Fruit fly (Drosophila melanogaster) whole organism, embryonic: Measurements from ENCODE around the gene CG13721.

Source experiments
- Ada2b ChIP-seq: fragments of 200-800 bp; sonication (Bioruptor generic); IDR thresholded peaks from 2 replicates; pipeline ENCODE4 v1.3.6; 2022; ENCODE audit warnings: missing biosample characterization, missing genetic modification characterization
- Aef1 ChIP-seq: fragments of 200-800 bp; sonication (Bioruptor generic); IDR thresholded peaks from 3 replicates; pipeline ENCODE4 v1.3.6; 2022; ENCODE audit warnings: missing biosample characterization, missing genetic modification characterization
- Atf6 ChIP-seq: fragments of 200-800 bp; sonication (Bioruptor generic); IDR thresholded peaks from 2 replicates; pipeline ENCODE4 v1.3.6; 2022; ENCODE audit warnings: missing biosample characterization, missing genetic modification characterization
- Awh ChIP-seq: fragments of 200-800 bp; sonication (Bioruptor generic); IDR thresholded peaks from 2 replicates; pipeline ENCODE4, ENCODE4 v1.3.6; 2022; ENCODE audit warnings: missing biosample characterization, missing genetic modification characterization
- CG12104 ChIP-seq: fragments of 200-800 bp; sonication (Bioruptor generic); optimal IDR thresholded peaks from 3 replicates; lab custom pipeline; 2016; ENCODE audit warnings: missing biosample characterization, missing genetic modification characterization
- CG13424 ChIP-seq: fragments of 200-800 bp; sonication (Bioruptor generic); optimal IDR thresholded peaks from 2 replicates; lab custom pipeline; 2019; ENCODE audit warnings: missing biosample characterization, mild to moderate bottlenecking, missing genetic modification characterization, moderate library complexity
- CG13624 ChIP-seq: fragments of 200-800 bp; sonication (Bioruptor generic); optimal IDR thresholded peaks from 2 replicates; lab custom pipeline; 2016; ENCODE audit warnings: missing biosample characterization, missing genetic modification characterization
- CG14014 ChIP-seq: fragments of 200-800 bp; sonication (Bioruptor generic); IDR thresholded peaks from 2 replicates; pipeline ENCODE4 v1.3.6; 2022; ENCODE audit warnings: missing biosample characterization, missing genetic modification characterization
- CG14050 ChIP-seq: fragments of 200-800 bp; sonication (Bioruptor generic); IDR thresholded peaks from 3 replicates; pipeline ENCODE4 v1.3.6; 2022; ENCODE audit warnings: missing biosample characterization, missing genetic modification characterization
- CG1603 ChIP-seq: fragments of 200-800 bp; sonication (Bioruptor generic); optimal IDR thresholded peaks from 2 replicates; lab custom pipeline; 2019; ENCODE audit warnings: missing biosample characterization, mild to moderate bottlenecking, missing genetic modification characterization, moderate library complexity
- CG2712 ChIP-seq: fragments of 200-800 bp; optimal IDR thresholded peaks from 3 replicates; lab custom pipeline; 2019; ENCODE audit warnings: missing biosample characterization, mild to moderate bottlenecking, missing genetic modification characterization, moderate library complexity
- CG2875 ChIP-seq: fragments of 200-800 bp; sonication (Bioruptor generic); optimal IDR thresholded peaks from 2 replicates; lab custom pipeline; 2017; ENCODE audit warnings: missing biosample characterization, mild to moderate bottlenecking, missing genetic modification characterization, missing genetic modification reagents
- CG4282 ChIP-seq: fragments of 200-800 bp; sonication (Bioruptor generic); optimal IDR thresholded peaks from 2 replicates; lab custom pipeline; 2016; ENCODE audit warnings: missing biosample characterization, missing genetic modification characterization
- CG4328 ChIP-seq: fragments of 200-800 bp; sonication (Bioruptor generic); optimal IDR thresholded peaks from 3 replicates; lab custom pipeline; 2017; ENCODE audit warnings: missing biosample characterization, missing genetic modification reagents, missing genetic modification characterization
- D ChIP-seq, 2 experiments: fragments of 200-800 bp in 1 of 2; fragments of >200 bp in 1 of 2; sonication (Bioruptor generic) in 1 of 2; optimal IDR thresholded peaks; 2 replicates in 1 of 2; 3 replicates in 1 of 2; lab custom pipeline; 2017; ENCODE audit warnings: mild to moderate bottlenecking in 1 of 2, missing biosample characterization in 1 of 2, missing genetic modification characterization in 1 of 2, missing genetic modification reagents in 1 of 2
- ERR ChIP-seq: fragments of 200-800 bp; sonication (Bioruptor generic); optimal IDR thresholded peaks from 2 replicates; lab custom pipeline; 2016; ENCODE audit warnings: missing biosample characterization, missing genetic modification characterization
- Eip74EF ChIP-seq, 2 experiments: fragments of 200-800 bp in 1 of 2; fragments of >200 bp in 1 of 2; sonication (Bioruptor generic) in 1 of 2; optimal IDR thresholded peaks; 2 replicates each; lab custom pipeline; 2017 to 2019; ENCODE audit warnings: missing biosample characterization in 2 of 2, missing genetic modification characterization in 2 of 2, mild to moderate bottlenecking in 1 of 2, moderate library complexity in 1 of 2
- Fer1 ChIP-seq: fragments of 200-800 bp; sonication (Bioruptor generic); optimal IDR thresholded peaks from 2 replicates; lab custom pipeline; 2017; ENCODE audit warnings: missing biosample characterization, mild to moderate bottlenecking, missing genetic modification characterization
- Hand ChIP-seq: fragments of 200-800 bp; sonication (Bioruptor generic); optimal IDR thresholded peaks from 2 replicates; lab custom pipeline; 2017; ENCODE audit warnings: mild to moderate bottlenecking, missing biosample characterization, missing genetic modification reagents, missing genetic modification characterization
- Hr39 ChIP-seq: fragments of >200 bp; optimal IDR thresholded peaks from 2 replicates; lab custom pipeline; 2017
- Hr78 ChIP-seq, 2 experiments: fragments of 200-800 bp in 1 of 2; fragments of >200 bp in 1 of 2; sonication (Bioruptor generic) in 1 of 2; optimal IDR thresholded peaks; 2 replicates each; lab custom pipeline; 2017 to 2019; ENCODE audit warnings: missing biosample characterization in 2 of 2, missing genetic modification characterization in 2 of 2, mild to moderate bottlenecking in 1 of 2, moderate library complexity in 1 of 2
- Jarid2 ChIP-seq: fragments of 200-800 bp; sonication (Bioruptor generic); optimal IDR thresholded peaks from 3 replicates; lab custom pipeline; 2017; ENCODE audit warnings: mild to moderate bottlenecking, missing biosample characterization, missing genetic modification reagents, missing genetic modification characterization
- MTF-1 ChIP-seq: fragments of 200-800 bp; sonication (Bioruptor generic); optimal IDR thresholded peaks from 2 replicates; lab custom pipeline; 2018; ENCODE audit warnings: missing biosample characterization, mild to moderate bottlenecking, missing genetic modification characterization, borderline replicate concordance
- Meics ChIP-seq: fragments of 200-800 bp; sonication (Bioruptor generic); optimal IDR thresholded peaks from 2 replicates; lab custom pipeline; 2017; ENCODE audit warnings: missing biosample characterization, mild to moderate bottlenecking, missing genetic modification characterization
- Mrtf ChIP-seq: fragments of 200-800 bp; sonication (Bioruptor generic); IDR thresholded peaks from 3 replicates; pipeline ENCODE4 v1.3.6; 2022; ENCODE audit warnings: missing biosample characterization, missing genetic modification characterization
- Oli ChIP-seq: fragments of 200-800 bp; sonication (Bioruptor generic); optimal IDR thresholded peaks from 2 replicates; lab custom pipeline; 2018; ENCODE audit warnings: missing biosample characterization, mild to moderate bottlenecking, missing genetic modification characterization, moderate library complexity
- Pdp1 ChIP-seq, 2 experiments: fragments of 200-800 bp; sonication (Bioruptor generic); optimal IDR thresholded peaks; 3 replicates each; lab custom pipeline; 2016; ENCODE audit warnings: missing biosample characterization in 2 of 2, missing genetic modification characterization in 2 of 2, mild to moderate bottlenecking in 1 of 2, moderate library complexity in 1 of 2
- Sox100B ChIP-seq: fragments of 200-800 bp; sonication (Bioruptor generic); optimal IDR thresholded peaks from 3 replicates; lab custom pipeline; 2018; ENCODE audit warnings: missing biosample characterization, mild to moderate bottlenecking, missing genetic modification characterization
- Sox102F ChIP-seq: fragments of 200-800 bp; sonication (Bioruptor generic); optimal IDR thresholded peaks from 2 replicates; lab custom pipeline; 2018; ENCODE audit warnings: missing biosample characterization, mild to moderate bottlenecking, missing genetic modification characterization, moderate library complexity
- amos ChIP-seq: fragments of 200-800 bp; sonication (Bioruptor generic); IDR thresholded peaks from 2 replicates; pipeline ENCODE4 v1.3.6; 2022; ENCODE audit warnings: missing biosample characterization, missing genetic modification characterization; ENCODE audit not compliant: partially characterized antibody
- bowl ChIP-seq: fragments of 200-800 bp; sonication (Bioruptor generic); IDR thresholded peaks from 2 replicates; pipeline ENCODE4 v1.3.6; 2022; ENCODE audit warnings: missing biosample characterization, missing genetic modification characterization
- dpn ChIP-seq, 2 experiments: fragments of 200-800 bp; sonication (Bioruptor generic); optimal IDR thresholded peaks; 3 replicates each; lab custom pipeline; 2016; ENCODE audit warnings: missing biosample characterization in 2 of 2, missing genetic modification characterization in 2 of 2
- esg ChIP-seq: fragments of 200-800 bp; sonication (Bioruptor generic); conservative IDR thresholded peaks from 2 replicates; pipeline ENCODE4 v1.3.6; 2022; ENCODE audit warnings: missing biosample characterization, missing genetic modification characterization
- gcm ChIP-seq: fragments of 200-800 bp; sonication (Bioruptor generic); optimal IDR thresholded peaks from 2 replicates; lab custom pipeline; 2019; ENCODE audit warnings: missing biosample characterization, mild to moderate bottlenecking, missing genetic modification characterization, moderate library complexity
- grau ChIP-seq: fragments of 200-800 bp; optimal IDR thresholded peaks from 3 replicates; lab custom pipeline; 2019; ENCODE audit warnings: missing biosample characterization, mild to moderate bottlenecking, missing genetic modification characterization, moderate library complexity
- gsb-n ChIP-seq: fragments of 200-800 bp; sonication (Bioruptor generic); optimal IDR thresholded peaks from 3 replicates; lab custom pipeline; 2018; ENCODE audit warnings: missing biosample characterization, mild to moderate bottlenecking, missing genetic modification characterization
- her ChIP-seq: fragments of 200-800 bp; sonication (Bioruptor generic); optimal IDR thresholded peaks from 2 replicates; lab custom pipeline; 2016; ENCODE audit warnings: missing biosample characterization, missing genetic modification characterization
- jigr1 ChIP-seq: fragments of 200-800 bp; sonication (Bioruptor generic); IDR thresholded peaks from 3 replicates; pipeline ENCODE4 v1.3.6; 2022; ENCODE audit warnings: missing biosample characterization, missing genetic modification characterization
- lab ChIP-seq: fragments of 200-800 bp; sonication (Bioruptor generic); optimal IDR thresholded peaks from 3 replicates; lab custom pipeline; 2017; ENCODE audit warnings: missing biosample characterization, missing genetic modification characterization, mild to moderate bottlenecking, moderate library complexity, missing genetic modification reagents
- nerfin-1 ChIP-seq: fragments of 200-800 bp; sonication (Bioruptor generic); optimal IDR thresholded peaks from 3 replicates; lab custom pipeline; 2019; ENCODE audit warnings: missing biosample characterization, mild to moderate bottlenecking, missing genetic modification characterization, moderate library complexity
- odd ChIP-seq: fragments of 200-800 bp; sonication (Bioruptor generic); optimal IDR thresholded peaks from 2 replicates; lab custom pipeline; 2017; ENCODE audit warnings: missing biosample characterization, mild to moderate bottlenecking, missing genetic modification characterization
- ranshi ChIP-seq: fragments of 200-800 bp; sonication (Bioruptor generic); IDR thresholded peaks from 2 replicates; pipeline ENCODE4 v1.3.6; 2022; ENCODE audit warnings: missing biosample characterization, missing genetic modification characterization
- ro ChIP-seq: fragments of 200-800 bp; sonication (Bioruptor generic); IDR thresholded peaks from 2 replicates; pipeline ENCODE4 v1.3.6; 2022; ENCODE audit warnings: missing biosample characterization, missing genetic modification characterization
- sd ChIP-seq: fragments of 200-800 bp; sonication (Bioruptor generic); optimal IDR thresholded peaks from 3 replicates; lab custom pipeline; 2018; ENCODE audit warnings: missing biosample characterization, mild to moderate bottlenecking, missing genetic modification characterization, moderate library complexity
- sim ChIP-seq: fragments of 200-800 bp; sonication (Bioruptor generic); IDR thresholded peaks from 2 replicates; pipeline ENCODE4 v1.3.6; 2022; ENCODE audit warnings: missing biosample characterization, missing genetic modification characterization
- sna ChIP-seq: fragments of 200-800 bp; sonication (Bioruptor generic); IDR thresholded peaks from 2 replicates; pipeline ENCODE4 v1.3.6; 2022; ENCODE audit warnings: missing biosample characterization, missing genetic modification characterization; ENCODE audit not compliant: partially characterized antibody
- tgo ChIP-seq: fragments of 200-800 bp; sonication (Bioruptor generic); IDR thresholded peaks from 3 replicates; pipeline ENCODE4 v1.3.6; 2022; ENCODE audit warnings: missing biosample characterization, missing genetic modification characterization
- trem ChIP-seq: fragments of 200-800 bp; optimal IDR thresholded peaks from 3 replicates; lab custom pipeline; 2019; ENCODE audit warnings: missing biosample characterization, mild to moderate bottlenecking, missing genetic modification characterization, moderate library complexity
- tx ChIP-seq: fragments of 200-800 bp; sonication (Bioruptor generic); optimal IDR thresholded peaks from 2 replicates; lab custom pipeline; 2016; ENCODE audit warnings: missing biosample characterization, missing genetic modification characterization

The CG13721 gene

DNA sequence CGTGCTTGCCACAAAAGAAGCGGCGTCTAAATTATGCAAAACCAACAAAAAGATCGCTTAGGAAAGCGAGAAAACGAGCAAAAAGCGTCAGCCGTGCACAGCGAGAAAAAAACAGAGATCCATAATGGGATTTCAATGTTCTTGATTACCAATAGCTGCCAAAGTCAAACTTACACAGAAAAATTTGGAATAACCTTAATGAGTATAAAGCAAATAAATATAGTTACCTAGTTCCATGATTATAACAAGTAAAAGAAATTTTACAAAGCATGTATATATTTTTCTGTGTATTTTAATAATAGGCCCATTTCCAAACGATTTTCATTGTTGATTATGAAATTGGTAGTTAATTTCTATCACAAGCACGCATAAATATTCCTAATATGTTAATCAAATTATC lies 36.4 kb upstream of the CG13721 start (continued):
- TF ChIP-seq trem (peak; percentile 17), nerfin-1 (peak; percentile 28), tx (GFP tag; lab: Kevin White, UChicago) (no peak), CG12104 (peak; percentile 11), gsb-n (tag; lab: Kevin White, UChicago) (no peak), CG13624 (GFP tag; lab: Kevin White, UChicago) (no peak), Hr78 (GFP tag; optimal IDR thresholded peaks at IDR 0.05; lab: Kevin White, UChicago) (no peak), D (optimal IDR thresholded peaks at IDR 0.05; lab: Kevin White, UChicago) (no peak), D (GFP tag; optimal IDR thresholded peaks at IDR 0.05; lab: Kevin White, UChicago) (peak; percentile 47), Jarid2 (GFP tag; lab: Kevin White, UChicago) (no peak), sna (no peak), CG13424 (peak; percentile 58), Sox102F (GFP tag; lab: Kevin White, UChicago) (peak; percentile 75), bowl (GFP tag; lab: Robert Waterston, UW) (no peak), Ada2b (GFP tag; lab: Robert Waterston, UW) (peak; percentile 41; the same call in 1 of the 2 replicates), lab (GFP tag; lab: Kevin White, UChicago) (peak; percentile 26), sd (tag; lab: Kevin White, UChicago) (no peak), CG2875 (GFP tag; lab: Kevin White, UChicago) (peak; percentile 1), ro (no peak), ERR (GFP tag; lab: Kevin White, UChicago) (no peak), tgo (peak; percentile 22; the same call in 1 of the 3 replicates), CG14014 (GFP tag; lab: Robert Waterston, UW) (no peak), CG14050 (GFP tag; lab: Robert Waterston, UW) (peak; percentile 25; the same call in 1 of the 3 replicates), jigr1 (0 out of 3 replicates have a peak, but pooled peaks have one; percentile 13), Sox100B (GFP tag; lab: Kevin White, UChicago) (peak; percentile 68), esg (GFP tag; lab: Robert Waterston, UW) (peak; percentile 44), Hand (GFP tag; lab: Kevin White, UChicago) (no peak), grau (tag; lab: Kevin White, UChicago) (peak; percentile 38), dpn (GFP tag; optimal IDR thresholded peaks at IDR 0.05; lab: Kevin White, UChicago) (peak; percentile 2 to 21), CG4328 (GFP tag; lab: Kevin White, UChicago) (no peak), Hr39 (lab: Kevin White, UChicago) (no peak), her (no peak), MTF-1 (no peak), CG4282 (GFP tag; lab: Kevin White, UChicago) (no peak), Fer1 (GFP tag; lab: Kevin White, UChicago) (peak; percentile 2), Pdp1 (GFP tag; optimal IDR thresholded peaks at IDR 0.05; lab: Kevin White, UChicago) (peak in 1 of 2 experiments; percentile 14), Eip74EF (GFP tag; optimal IDR thresholded peaks at IDR 0.05; lab: Kevin White, UChicago) (peak in 1 of 2 experiments; percentile 58), Awh (peak; percentile 74), odd (GFP tag; lab: Kevin White, UChicago) (no peak), amos (no peak), sim (GFP tag; lab: Robert Waterston, UW) (no peak), Atf6 (GFP tag; lab: Robert Waterston, UW) (no peak; the same call in 1 of the 2 replicates), CG1603 (peak; percentile 23), ranshi (0 out of 2 replicates have a peak, but pooled peaks have one; percentile 9), gcm (GFP tag; lab: Kevin White, UChicago) (peak; percentile 18), Oli (tag; lab: Kevin White, UChicago) (peak; percentile 48), Aef1 (GFP tag; lab: Robert Waterston, UW) (peak; percentile 27; the same call in 1 of the 3 replicates), Mrtf (GFP tag; lab: Robert Waterston, UW) (0 out of 3 replicates have a peak, but pooled peaks have one; percentile 15), Meics (GFP tag; lab: Kevin White, UChicago) (peak; percentile 4), CG2712 (peak; percentile 69)
